Fruit fly (Drosophila melanogaster) whole organism, prepupa: Measurements from ENCODE around the gene CG31050.

Source experiments
- Blimp-1 ChIP-seq: fragments of 200-800 bp; sonication (Bioruptor generic); optimal IDR thresholded peaks from 3 replicates; lab custom pipeline; 2017; ENCODE audit warnings: missing biosample characterization, missing genetic modification characterization, mild to moderate bottlenecking, moderate library complexity, missing genetic modification reagents
- CG11762 ChIP-seq: fragments of 200-800 bp; sonication (Bioruptor generic); optimal IDR thresholded peaks from 3 replicates; lab custom pipeline; 2016; ENCODE audit warnings: missing biosample characterization, missing genetic modification characterization; ENCODE audit not compliant: insufficient read depth
- CG15336 ChIP-seq: fragments of 200-800 bp; sonication (Bioruptor generic); IDR thresholded peaks from 2 replicates; pipeline ENCODE4 v1.3.6; 2022; ENCODE audit warnings: missing biosample characterization, missing genetic modification characterization
- CG1621 ChIP-seq: fragments of 200-800 bp; sonication (Bioruptor generic); optimal IDR thresholded peaks from 3 replicates; lab custom pipeline; 2018; ENCODE audit warnings: missing biosample characterization, mild to moderate bottlenecking, missing genetic modification characterization
- CG31627 ChIP-seq: fragments of 200-800 bp; sonication (Bioruptor generic); optimal IDR thresholded peaks from 3 replicates; lab custom pipeline; 2016; ENCODE audit warnings: missing biosample characterization, missing genetic modification characterization
- CG32006 ChIP-seq: fragments of 200-800 bp; sonication (Bioruptor generic); optimal IDR thresholded peaks from 3 replicates; lab custom pipeline; 2017; ENCODE audit warnings: missing biosample characterization, mild to moderate bottlenecking, missing genetic modification characterization
- CG4318 ChIP-seq: fragments of 200-800 bp; sonication (Bioruptor generic); optimal IDR thresholded peaks from 3 replicates; lab custom pipeline; 2017; ENCODE audit warnings: missing biosample characterization, mild to moderate bottlenecking, missing genetic modification characterization
- CG6163 ChIP-seq: fragments of 200-800 bp; sonication (Bioruptor generic); IDR thresholded peaks from 3 replicates; pipeline ENCODE4 v1.3.6; 2022; ENCODE audit warnings: missing biosample characterization, missing genetic modification characterization
- CG6276 ChIP-seq: fragments of 200-800 bp; sonication (Bioruptor generic); optimal IDR thresholded peaks from 2 replicates; lab custom pipeline; 2017; ENCODE audit warnings: missing biosample characterization, mild to moderate bottlenecking, missing genetic modification characterization
- CG6792 ChIP-seq: fragments of 200-800 bp; sonication (Bioruptor generic); optimal IDR thresholded peaks from 3 replicates; lab custom pipeline; 2016; ENCODE audit warnings: missing biosample characterization, missing genetic modification characterization
- CG6808 ChIP-seq: fragments of 200-800 bp; sonication (Bioruptor generic); optimal IDR thresholded peaks from 3 replicates; lab custom pipeline; 2017; ENCODE audit warnings: missing biosample characterization, missing genetic modification characterization, mild to moderate bottlenecking, moderate library complexity, missing genetic modification reagents
- CG6854 ChIP-seq: fragments of 200-800 bp; sonication (Bioruptor generic); optimal IDR thresholded peaks from 2 replicates; lab custom pipeline; 2017; ENCODE audit warnings: missing biosample characterization, mild to moderate bottlenecking, missing genetic modification characterization
- CG7368 ChIP-seq: fragments of 200-800 bp; sonication (Bioruptor generic); optimal IDR thresholded peaks from 3 replicates; lab custom pipeline; 2016; ENCODE audit warnings: missing biosample characterization, missing genetic modification characterization
- CG8119 ChIP-seq: fragments of 200-800 bp; sonication (Bioruptor generic); IDR thresholded peaks from 3 replicates; pipeline ENCODE4 v1.3.6; 2022; ENCODE audit warnings: missing biosample characterization, missing genetic modification characterization
- CG8319 ChIP-seq: fragments of 200-800 bp; sonication (Bioruptor generic); optimal IDR thresholded peaks from 3 replicates; lab custom pipeline; 2016; ENCODE audit warnings: missing biosample characterization, missing genetic modification characterization
- Eip75B ChIP-seq: fragments of 200-800 bp; sonication (Bioruptor generic); optimal IDR thresholded peaks from 3 replicates; lab custom pipeline; 2016; ENCODE audit warnings: missing biosample characterization, missing genetic modification characterization
- Eip78C ChIP-seq: fragments of 200-800 bp; sonication (Bioruptor generic); peaks from one replicate; lab custom pipeline; 2016; ENCODE audit warnings: missing biosample characterization, missing genetic modification characterization
- Gug ChIP-seq: fragments of 200-800 bp; sonication (Bioruptor generic); IDR thresholded peaks from 2 replicates; pipeline ENCODE4 v1.3.6; 2022; ENCODE audit warnings: missing biosample characterization, missing genetic modification characterization
- Hr38 ChIP-seq: sonication (Bioruptor generic); optimal IDR thresholded peaks from 2 replicates; lab custom pipeline; 2016; ENCODE audit warnings: missing biosample characterization, missing genetic modification characterization
- Hr39 ChIP-seq: fragments of 200-800 bp; sonication (Bioruptor generic); optimal IDR thresholded peaks from 2 replicates; lab custom pipeline; 2016; ENCODE audit warnings: missing biosample characterization, missing genetic modification characterization
- Met ChIP-seq: fragments of 200-800 bp; sonication (Bioruptor generic); optimal IDR thresholded peaks from 3 replicates; lab custom pipeline; 2016; ENCODE audit warnings: missing biosample characterization, missing genetic modification characterization
- OdsH ChIP-seq: fragments of 200-800 bp; sonication (Bioruptor generic); optimal IDR thresholded peaks from 3 replicates; lab custom pipeline; 2016; ENCODE audit warnings: missing biosample characterization, missing genetic modification characterization
- Smox ChIP-seq: fragments of 200-800 bp; sonication (Bioruptor generic); optimal IDR thresholded peaks from 3 replicates; lab custom pipeline; 2016; ENCODE audit warnings: missing biosample characterization, missing genetic modification characterization
- Sox14 ChIP-seq: fragments of 200-800 bp; sonication (Bioruptor generic); optimal IDR thresholded peaks from 3 replicates; lab custom pipeline; 2016; ENCODE audit warnings: missing biosample characterization, missing genetic modification characterization
- achi ChIP-seq: fragments of 200-800 bp; sonication (Bioruptor generic); optimal IDR thresholded peaks from 3 replicates; lab custom pipeline; 2016; ENCODE audit warnings: missing biosample characterization, missing genetic modification characterization
- acj6 ChIP-seq: fragments of 200-800 bp; sonication (Bioruptor generic); optimal IDR thresholded peaks from 3 replicates; lab custom pipeline; 2016; ENCODE audit warnings: missing biosample characterization, missing genetic modification characterization
- cyc ChIP-seq: fragments of 200-800 bp; sonication (Bioruptor generic); optimal IDR thresholded peaks from 3 replicates; lab custom pipeline; 2016; ENCODE audit warnings: missing biosample characterization, missing genetic modification characterization
- dsx ChIP-seq: fragments of 200-800 bp; optimal IDR thresholded peaks from 3 replicates; lab custom pipeline; 2019; ENCODE audit warnings: missing biosample characterization, mild to moderate bottlenecking, missing genetic modification characterization, moderate library complexity; ENCODE audit not compliant: poor library complexity, severe bottlenecking
- esn ChIP-seq: fragments of 200-800 bp; sonication (Bioruptor generic); optimal IDR thresholded peaks from 2 replicates; lab custom pipeline; 2016; ENCODE audit warnings: missing biosample characterization, mild to moderate bottlenecking, missing genetic modification characterization, moderate library complexity
- lz ChIP-seq: fragments of 200-800 bp; sonication (Bioruptor generic); optimal IDR thresholded peaks from 3 replicates; lab custom pipeline; 2016; ENCODE audit warnings: missing biosample characterization, missing genetic modification characterization
- net ChIP-seq: fragments of 200-800 bp; sonication (Bioruptor generic); optimal IDR thresholded peaks from 3 replicates; lab custom pipeline; 2016; ENCODE audit warnings: missing biosample characterization, missing genetic modification characterization
- salr ChIP-seq, 2 experiments: fragments of 200-800 bp; sonication (Bioruptor generic); optimal IDR thresholded peaks; 3 replicates each; lab custom pipeline; 2016 to 2018; ENCODE audit warnings: missing biosample characterization in 2 of 2, missing genetic modification characterization in 2 of 2, mild to moderate bottlenecking in 1 of 2
- ss ChIP-seq, 2 experiments: fragments of 200-800 bp; sonication (Bioruptor generic); optimal IDR thresholded peaks; 2 replicates in 1 of 2; 3 replicates in 1 of 2; lab custom pipeline; 2017 to 2018; ENCODE audit warnings: mild to moderate bottlenecking in 2 of 2, missing biosample characterization in 2 of 2, missing genetic modification characterization in 2 of 2, moderate library complexity in 1 of 2
- svp ChIP-seq: fragments of 200-800 bp; sonication (Bioruptor generic); peaks from one replicate; lab custom pipeline; 2016; ENCODE audit warnings: missing biosample characterization, missing genetic modification characterization
- topi ChIP-seq: fragments of 200-800 bp; sonication (Bioruptor generic); optimal IDR thresholded peaks from 3 replicates; lab custom pipeline; 2016; ENCODE audit warnings: missing biosample characterization, missing genetic modification characterization
- vri ChIP-seq: fragments of 200-800 bp; sonication (Bioruptor generic); optimal IDR thresholded peaks from 3 replicates; lab custom pipeline; 2016; ENCODE audit warnings: missing biosample characterization, mild to moderate bottlenecking, missing genetic modification characterization

CG31050 gene

DNA sequence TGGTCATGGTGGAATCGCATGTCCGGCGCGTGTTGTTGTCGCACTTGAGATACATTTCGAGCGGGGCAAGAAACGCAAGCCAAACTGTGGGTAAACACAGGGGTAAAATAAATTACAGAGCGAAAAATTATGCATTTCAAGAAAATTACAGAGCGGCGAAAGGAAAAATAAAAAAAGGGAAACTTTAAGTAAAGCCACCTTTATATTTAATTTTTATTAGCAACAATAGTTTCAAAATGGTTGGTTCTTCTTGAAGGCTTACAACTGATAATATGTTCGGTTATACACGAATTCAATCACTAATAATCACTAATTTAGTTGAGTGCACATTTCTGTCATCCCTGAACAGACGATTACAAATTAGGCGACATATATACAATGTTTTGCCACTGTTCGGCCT is 26.7 kb downstream of the CG31050 start (continued):
- peak; percentile 39 for TF ChIP-seq Met (GFP tag; lab: Kevin White, UChicago)
- peak; percentile 67 for TF ChIP-seq OdsH (GFP tag; lab: Kevin White, UChicago)
- peak; percentile 56 for TF ChIP-seq esn (GFP tag; lab: Kevin White, UChicago)
- peak; percentile 36 for TF ChIP-seq Sox14 (GFP tag; lab: Kevin White, UChicago)
- TF ChIP-seq CG1621 (tag; lab: Kevin White, UChicago) = no peak
- TF ChIP-seq CG15336 (GFP tag; lab: Robert Waterston, UW) = peak; percentile 77
- peak; percentile 28 for TF ChIP-seq CG7368 (GFP tag; lab: Kevin White, UChicago)
- TF ChIP-seq CG6276 (GFP tag; lab: Kevin White, UChicago) = peak; percentile 57
- TF ChIP-seq Gug = peak; percentile 55
- TF ChIP-seq topi (GFP tag; lab: Kevin White, UChicago) = peak; percentile 21
- peak; percentile 29 for TF ChIP-seq CG31627
- TF ChIP-seq svp = peak; percentile 74
- peak; percentile 32 for TF ChIP-seq lz (GFP tag; lab: Kevin White, UChicago)
- peak; percentile 22 for TF ChIP-seq CG8319

DNA sequence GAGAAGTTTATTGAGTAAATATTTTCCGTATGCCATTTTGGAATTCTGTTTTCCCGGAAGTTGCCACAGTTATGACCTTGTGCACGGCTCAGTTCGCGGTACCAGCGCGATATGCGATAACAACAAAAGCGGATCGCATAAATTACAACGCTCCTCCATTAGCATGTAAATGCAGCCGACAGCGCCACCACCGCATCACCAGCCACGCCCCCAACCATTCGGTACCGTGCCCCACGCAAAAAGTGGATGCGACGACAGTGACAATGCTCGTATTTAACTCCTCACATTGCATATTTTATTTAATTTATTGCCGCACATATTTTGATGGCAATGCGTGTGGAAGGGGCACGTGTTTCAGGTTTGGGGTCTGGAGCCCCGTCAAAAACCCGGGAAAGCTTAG is 27.2 kb downstream of the CG31050 start:
- TF ChIP-seq ss (GFP tag; optimal IDR thresholded peaks at IDR 0.05; lab: Kevin White, UChicago) (no peak), Eip78C (GFP tag; lab: Kevin White, UChicago) (no peak), CG4318 (GFP tag; lab: Kevin White, UChicago) (no peak), net (GFP tag; lab: Kevin White, UChicago) (no peak), acj6 (GFP tag; lab: Kevin White, UChicago) (no peak), CG6163 (GFP tag; lab: Robert Waterston, UW) (no peak), achi (no peak), vri (GFP tag; lab: Kevin White, UChicago) (no peak), Hr38 (GFP tag; lab: Kevin White, UChicago) (no peak), Smox (GFP tag; lab: Kevin White, UChicago) (no peak), Eip75B (GFP tag; lab: Kevin White, UChicago) (no peak), CG6792 (no peak)

DNA sequence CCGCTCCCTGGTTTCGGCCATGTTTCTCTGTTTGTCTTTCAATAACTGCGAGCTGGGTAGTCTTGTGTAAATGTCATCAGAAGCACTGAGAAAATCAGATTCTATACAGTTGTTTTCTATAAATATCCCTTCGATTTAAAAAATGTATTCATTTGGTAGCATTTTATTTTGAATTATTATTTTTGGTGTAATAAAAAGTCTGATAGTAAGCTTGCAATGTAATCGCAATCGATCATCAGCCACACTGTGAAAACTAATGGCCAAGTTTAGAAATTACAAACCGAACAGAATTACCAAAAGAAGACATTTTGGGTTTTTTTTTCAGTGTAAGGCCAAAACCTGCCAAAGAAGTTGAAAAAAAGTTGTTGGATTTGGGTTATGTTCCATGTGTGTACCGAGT is 29.5 kb downstream of the CG31050 start:
- TF ChIP-seq CG6808 (GFP tag; lab: Kevin White, UChicago) (no peak), CG6276 (GFP tag; lab: Kevin White, UChicago) (no peak), CG6163 (GFP tag; lab: Robert Waterston, UW) (no peak), salr (GFP tag; optimal IDR thresholded peaks at IDR 0.05; lab: Kevin White, UChicago) (no peak), Blimp-1 (no peak), CG6792 (no peak), CG6854 (no peak), CG11762 (GFP tag; lab: Kevin White, UChicago) (no peak), CG32006 (GFP tag; lab: Kevin White, UChicago) (peak; percentile 20), cyc (GFP tag; lab: Kevin White, UChicago) (no peak), CG8119 (GFP tag; lab: Robert Waterston, UW) (0 out of 3 replicates have a peak, but pooled peaks have one; percentile 14), Sox14 (GFP tag; lab: Kevin White, UChicago) (no peak), Eip78C (GFP tag; lab: Kevin White, UChicago) (peak; percentile 23), Hr39 (no peak)

DNA sequence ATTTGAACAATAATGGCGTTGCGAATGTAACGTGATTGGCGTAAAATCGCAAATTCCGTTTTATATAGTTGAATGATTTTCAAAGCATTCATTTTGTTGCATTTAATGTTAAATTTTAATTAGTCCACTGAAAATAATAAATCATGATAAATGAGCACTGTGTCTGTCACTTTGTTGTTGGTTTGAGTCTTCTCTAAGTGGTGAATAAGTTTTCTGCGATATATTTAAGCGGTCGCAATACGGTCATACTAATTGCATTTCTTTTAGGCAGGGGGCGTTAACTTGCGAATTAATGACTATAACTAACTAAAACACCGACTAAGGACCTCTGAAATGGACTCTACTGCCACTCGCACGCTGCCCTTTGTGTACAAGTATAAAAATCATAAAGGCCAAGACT is 44.4 kb downstream of the CG31050 start, which contains the start of gene CG9986:
TSS of gene CG9986 (plus strand) at position 245 of the 400 bp plus-strand sequence.
- TF ChIP-seq CG6163 (GFP tag; lab: Robert Waterston, UW) (no peak), dsx (GFP tag; lab: Kevin White, UChicago) (peak; percentile 87), topi (GFP tag; lab: Kevin White, UChicago) (no peak)
